Worm (Caenorhabditis elegans) whole organism, early embryonic: ENCODE results near the gene ndua-5.

Experiments used
- B0310.2 ChIP-seq: sonication (generic microtip); optimal IDR thresholded peaks from 2 replicates; lab custom pipeline; 2016; ENCODE audit warnings: mild to moderate bottlenecking, missing genetic modification characterization, missing compliant biosample characterization
- F13C5.2 ChIP-seq: sonication (generic microtip); optimal IDR thresholded peaks from 2 replicates; lab custom pipeline; 2017; ENCODE audit warnings: mild to moderate bottlenecking, missing genetic modification characterization, inconsistent platforms, missing compliant biosample characterization
- aly-1 ChIP-seq: sonication (generic microtip); optimal IDR thresholded peaks from 2 replicates; lab custom pipeline; 2016; ENCODE audit warnings: missing genetic modification characterization, missing compliant biosample characterization
- ama-1 ChIP-seq: fragments of 150-350 bp; optimal IDR thresholded peaks from 2 replicates; lab custom pipeline; 2014
- ceh-13 ChIP-seq: fragments of 200-800 bp; sonication (Bioruptor generic); optimal IDR thresholded peaks from 2 replicates; lab custom pipeline; 2018; ENCODE audit warnings: mild to moderate bottlenecking, missing genetic modification characterization, missing compliant biosample characterization
- ceh-36 ChIP-seq: sonication (generic microtip); optimal IDR thresholded peaks from 2 replicates; lab custom pipeline; 2016; ENCODE audit warnings: missing genetic modification characterization, inconsistent platforms, missing compliant biosample characterization
- ets-7 ChIP-seq: sonication (generic microtip); optimal IDR thresholded peaks from 2 replicates; lab custom pipeline; 2016; ENCODE audit warnings: missing genotype, missing genetic modification characterization, missing compliant biosample characterization
- flt-1 ChIP-seq: fragments of 200-800 bp; sonication (Bioruptor generic); IDR thresholded peaks from 2 replicates; pipeline ENCODE4 v1.3.6; 2022; ENCODE audit warnings: missing genetic modification characterization, missing compliant biosample characterization
- hmbx-1 ChIP-seq: sonication (generic microtip); optimal IDR thresholded peaks from 2 replicates; lab custom pipeline; 2016; ENCODE audit warnings: mild to moderate bottlenecking, missing genetic modification characterization, missing compliant biosample characterization
- hmg-4 ChIP-seq: fragments of 200-800 bp; sonication (Bioruptor generic); optimal IDR thresholded peaks from 2 replicates; lab custom pipeline; 2018; ENCODE audit warnings: mild to moderate bottlenecking, missing genetic modification characterization, missing compliant biosample characterization
- hnd-1 ChIP-seq: sonication (generic microtip); optimal IDR thresholded peaks from 2 replicates; lab custom pipeline; 2016; ENCODE audit warnings: missing genetic modification characterization, missing compliant biosample characterization
- pes-1 ChIP-seq: fragments of 200-800 bp; sonication (Bioruptor generic); IDR thresholded peaks from 2 replicates; pipeline ENCODE4 v1.3.6; 2022; ENCODE audit warnings: missing genetic modification reagents, missing genetic modification characterization, missing compliant biosample characterization
- scrt-1 ChIP-seq: fragments of 200-800 bp; sonication (Bioruptor generic); IDR thresholded peaks from 2 replicates; pipeline ENCODE4 v1.3.6; 2022; ENCODE audit warnings: missing genetic modification characterization, missing compliant biosample characterization
- sea-1 ChIP-seq: fragments of 200-800 bp; sonication (Bioruptor generic); conservative IDR thresholded peaks from 2 replicates; pipeline ENCODE4 v1.3.6; 2022; ENCODE audit warnings: missing genetic modification characterization, missing compliant biosample characterization
- tbx-11 ChIP-seq: fragments of 200-800 bp; sonication (Bioruptor generic); IDR thresholded peaks from 2 replicates; pipeline ENCODE4 v1.3.6; 2022; ENCODE audit warnings: missing genetic modification characterization, missing compliant biosample characterization
- tbx-37 ChIP-seq: fragments of 200-800 bp; sonication (Bioruptor generic); conservative IDR thresholded peaks from 2 replicates; pipeline ENCODE4 v1.3.6; 2022; ENCODE audit warnings: missing genetic modification reagents, missing genetic modification characterization, missing compliant biosample characterization
- tra-4 ChIP-seq: sonication (generic microtip); optimal IDR thresholded peaks from 2 replicates; lab custom pipeline; 2017; ENCODE audit warnings: missing genetic modification characterization, missing compliant biosample characterization

Gene ndua-5

DNA sequence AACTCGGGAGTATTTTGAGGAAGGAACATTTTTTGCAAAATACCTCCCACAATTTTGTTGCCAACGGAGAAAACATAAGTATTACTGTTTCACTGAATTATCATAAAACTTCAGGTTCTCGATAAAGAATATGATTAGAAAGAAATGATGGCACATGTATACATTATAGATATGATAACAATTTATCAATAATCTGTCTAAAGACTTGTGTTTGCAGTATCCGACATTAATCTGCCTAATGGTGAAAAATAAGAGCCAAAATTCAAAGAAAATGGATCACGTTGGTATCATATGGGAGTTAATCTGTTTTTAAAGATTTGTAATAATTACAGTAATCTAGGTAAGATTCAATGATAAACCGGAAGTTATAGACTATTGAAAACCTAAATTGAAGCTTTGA, 4.1 kb downstream of the ndua-5 start:
- no peak for TF ChIP-seq hmg-4

DNA sequence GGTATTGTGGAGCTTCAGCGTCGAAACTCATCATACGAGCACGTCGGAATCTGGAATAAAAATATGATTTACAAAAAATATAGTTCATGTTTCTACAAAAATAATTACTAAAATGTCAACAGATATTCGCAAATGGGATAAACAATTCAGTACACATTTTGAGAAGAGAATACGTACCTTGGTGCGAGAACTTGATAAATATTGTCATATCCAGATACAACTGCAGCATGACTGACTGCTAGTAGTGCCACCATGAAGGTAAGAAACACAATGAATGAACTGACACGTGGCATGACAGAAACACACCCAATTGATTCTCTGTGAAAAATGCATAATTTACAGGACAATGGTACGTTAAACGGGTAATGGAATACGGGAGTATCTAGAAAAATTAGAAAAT, 6.1 kb downstream of the ndua-5 start, which contains the start of gene nlp-35:
Gene nlp-35 (minus strand): TSS at position 319 of the 400 bp plus-strand sequence.
- no peak for TF ChIP-seq ceh-36 (tag; lab: Kevin White, UChicago)
- TF ChIP-seq pes-1 (GFP tag; lab: Robert Waterston, UW): no peak
- no peak for TF ChIP-seq tbx-37 (GFP tag; lab: Robert Waterston, UW)
- no peak for TF ChIP-seq hmbx-1 (tag; lab: Kevin White, UChicago)
- TF ChIP-seq flt-1 (GFP tag; lab: Robert Waterston, UW): no peak

DNA sequence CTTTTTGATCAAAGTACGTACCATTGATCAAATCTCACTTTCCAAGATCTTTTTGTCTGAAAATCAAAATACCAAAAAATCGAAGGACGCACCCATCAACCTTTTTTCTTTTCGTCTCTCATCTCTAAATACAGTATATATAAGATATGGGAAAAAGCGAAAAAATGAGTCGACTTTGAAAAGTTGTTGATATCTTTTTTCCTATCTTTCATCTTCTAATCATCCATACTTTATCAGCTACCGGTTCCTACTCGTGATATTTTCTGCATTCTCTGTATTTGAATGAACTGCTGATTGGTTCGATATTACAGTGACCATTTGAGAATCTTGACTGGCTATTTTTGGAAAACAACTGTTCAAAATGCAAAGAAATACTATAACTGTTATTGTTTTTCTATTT, 7.9 kb downstream of the ndua-5 start, which contains the start of gene C33A12.19:
Gene C33A12.19 (plus strand): TSS at position 169 of the 400 bp plus-strand sequence.
- TF ChIP-seq F13C5.2 (tag; lab: Kevin White, UChicago) (no peak), tbx-37 (GFP tag; lab: Robert Waterston, UW) (no peak), ama-1 (lab: Kevin White, UChicago) (no peak), tra-4 (tag; lab: Kevin White, UChicago) (no peak), ceh-13 (GFP tag; lab: Kevin White, UChicago) (no peak), aly-1 (tag; lab: Kevin White, UChicago) (no peak), flt-1 (GFP tag; lab: Robert Waterston, UW) (no peak), sea-1 (GFP tag; lab: Robert Waterston, UW) (no peak), pes-1 (GFP tag; lab: Robert Waterston, UW) (no peak), scrt-1 (no peak), B0310.2 (tag; lab: Kevin White, UChicago) (no peak), tbx-11 (no peak), ceh-36 (tag; lab: Kevin White, UChicago) (no peak), hmg-4 (no peak), hmbx-1 (tag; lab: Kevin White, UChicago) (no peak), ets-7 (tag; lab: Kevin White, UChicago) (no peak)

DNA sequence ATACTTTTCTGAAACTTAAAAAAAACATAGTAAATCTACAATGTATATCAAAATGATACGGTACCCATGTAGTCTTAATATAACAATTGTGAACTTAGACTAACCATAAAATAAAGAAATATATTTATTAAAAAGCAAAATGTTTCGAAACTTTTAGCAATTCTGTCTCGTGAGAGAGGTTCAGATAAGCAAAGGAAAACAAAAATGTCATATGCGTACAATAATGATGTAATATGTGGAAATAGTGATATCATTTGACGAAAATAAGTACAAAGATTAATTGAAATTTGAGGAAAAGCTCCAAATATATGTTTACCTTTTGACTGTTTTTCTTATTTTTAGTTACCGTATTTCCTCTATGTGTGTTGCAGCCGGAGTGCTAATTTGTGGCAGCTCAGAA, 10.6 kb downstream of the ndua-5 start:
- TF ChIP-seq ama-1 (lab: Kevin White, UChicago) (no peak), B0310.2 (tag; lab: Kevin White, UChicago) (no peak), aly-1 (tag; lab: Kevin White, UChicago) (no peak), sea-1 (GFP tag; lab: Robert Waterston, UW) (no peak), scrt-1 (no peak), ceh-36 (tag; lab: Kevin White, UChicago) (no peak), pes-1 (GFP tag; lab: Robert Waterston, UW) (no peak), ets-7 (tag; lab: Kevin White, UChicago) (no peak), ceh-13 (GFP tag; lab: Kevin White, UChicago) (no peak), flt-1 (GFP tag; lab: Robert Waterston, UW) (no peak), tbx-11 (no peak), hnd-1 (tag; lab: Kevin White, UChicago) (no peak), hmg-4 (no peak)

DNA sequence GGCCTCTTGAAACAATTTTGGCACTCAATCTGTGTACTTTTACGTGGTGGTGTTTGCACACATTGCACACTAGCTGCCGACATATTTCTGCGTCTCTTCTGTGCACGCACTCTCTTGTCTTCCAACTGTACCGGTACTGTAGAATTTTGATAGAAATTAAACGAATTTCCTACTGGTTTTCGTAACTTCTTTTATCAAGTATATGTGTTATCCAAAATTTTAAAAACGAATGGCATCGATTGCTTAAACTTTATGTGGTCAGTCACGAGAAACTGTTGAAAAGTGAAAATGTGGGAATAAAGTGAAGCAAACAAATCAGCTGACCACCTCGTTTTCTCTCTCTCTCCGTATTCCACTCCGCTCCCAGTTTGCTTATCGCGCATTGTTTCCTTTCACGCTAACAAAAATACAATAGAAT, 11.3 kb downstream of the ndua-5 start:
- no peak for TF ChIP-seq hmg-4
- no peak for TF ChIP-seq B0310.2 (tag; lab: Kevin White, UChicago)
- no peak for TF ChIP-seq tbx-11
- no peak for TF ChIP-seq tra-4 (tag; lab: Kevin White, UChicago)
- TF ChIP-seq hnd-1 (tag; lab: Kevin White, UChicago): no peak
- TF ChIP-seq pes-1 (GFP tag; lab: Robert Waterston, UW): no peak
- no peak for TF ChIP-seq ceh-13 (GFP tag; lab: Kevin White, UChicago)
- TF ChIP-seq sea-1 (GFP tag; lab: Robert Waterston, UW): no peak
- TF ChIP-seq aly-1 (tag; lab: Kevin White, UChicago): no peak
- no peak for TF ChIP-seq ceh-36 (tag; lab: Kevin White, UChicago)
- TF ChIP-seq flt-1 (GFP tag; lab: Robert Waterston, UW): no peak
- TF ChIP-seq ets-7 (tag; lab: Kevin White, UChicago): no peak
- no peak for TF ChIP-seq tbx-37 (GFP tag; lab: Robert Waterston, UW)
- TF ChIP-seq ama-1 (lab: Kevin White, UChicago): no peak
- no peak for TF ChIP-seq hmbx-1 (tag; lab: Kevin White, UChicago)
- TF ChIP-seq F13C5.2 (tag; lab: Kevin White, UChicago): no peak
- no peak for TF ChIP-seq scrt-1

DNA sequence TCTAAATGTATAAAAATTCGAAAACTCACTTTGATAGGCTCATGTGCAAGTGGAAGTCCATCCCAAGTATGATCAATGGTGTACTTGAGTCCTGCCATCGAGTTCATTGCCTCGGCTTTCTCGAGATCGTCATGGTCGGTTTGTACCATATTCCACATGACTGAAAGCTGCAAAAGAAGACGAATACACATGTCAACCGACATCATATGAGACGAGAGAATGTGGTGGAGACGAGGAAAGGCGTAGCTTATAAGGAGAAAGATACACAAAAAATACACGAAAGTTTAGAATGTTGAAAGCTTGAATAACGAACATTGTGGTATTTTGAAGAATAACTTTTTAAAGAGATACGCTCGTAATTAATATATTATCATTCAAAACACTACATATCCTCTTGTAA, 11.9 kb downstream of the ndua-5 start, which contains the start of gene C33A12.3:
Gene C33A12.3 (minus strand): TSS at position 167 of the 400 bp plus-strand sequence.
- TF ChIP-seq ama-1 (lab: Kevin White, UChicago): no peak
- TF ChIP-seq hmbx-1 (tag; lab: Kevin White, UChicago): no peak

DNA sequence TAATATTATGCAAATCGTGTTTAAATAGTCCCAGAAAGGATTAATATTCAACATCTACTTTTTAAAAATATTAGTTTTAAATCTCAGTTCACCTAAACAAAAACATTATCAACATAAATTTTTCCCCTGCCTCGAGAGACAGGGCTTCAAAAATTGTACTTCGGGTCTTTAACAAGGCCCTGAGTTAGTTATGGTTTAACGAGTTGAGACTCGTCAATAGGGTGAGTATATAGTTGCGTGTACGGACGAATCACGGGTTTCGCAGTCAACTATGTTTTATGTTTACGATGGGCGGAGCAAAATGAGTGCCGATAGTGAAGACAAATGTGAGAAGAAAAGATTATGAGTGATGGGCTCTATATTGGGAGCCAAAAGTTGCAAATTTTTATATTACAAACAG, 13.1 kb downstream of the ndua-5 start:
- TF ChIP-seq hmg-4 (no peak), sea-1 (GFP tag; lab: Robert Waterston, UW) (no peak), tra-4 (tag; lab: Kevin White, UChicago) (no peak), scrt-1 (no peak), pes-1 (GFP tag; lab: Robert Waterston, UW) (no peak), ama-1 (lab: Kevin White, UChicago) (no peak), hnd-1 (tag; lab: Kevin White, UChicago) (no peak), aly-1 (tag; lab: Kevin White, UChicago) (no peak), tbx-11 (no peak), tbx-37 (GFP tag; lab: Robert Waterston, UW) (no peak), ets-7 (tag; lab: Kevin White, UChicago) (no peak), hmbx-1 (tag; lab: Kevin White, UChicago) (no peak), flt-1 (GFP tag; lab: Robert Waterston, UW) (no peak), ceh-36 (tag; lab: Kevin White, UChicago) (no peak), ceh-13 (GFP tag; lab: Kevin White, UChicago) (no peak), F13C5.2 (tag; lab: Kevin White, UChicago) (no peak), B0310.2 (tag; lab: Kevin White, UChicago) (no peak)
